Worm (Caenorhabditis elegans): ENCODE data around the gene C03A7.13.

DNA sequence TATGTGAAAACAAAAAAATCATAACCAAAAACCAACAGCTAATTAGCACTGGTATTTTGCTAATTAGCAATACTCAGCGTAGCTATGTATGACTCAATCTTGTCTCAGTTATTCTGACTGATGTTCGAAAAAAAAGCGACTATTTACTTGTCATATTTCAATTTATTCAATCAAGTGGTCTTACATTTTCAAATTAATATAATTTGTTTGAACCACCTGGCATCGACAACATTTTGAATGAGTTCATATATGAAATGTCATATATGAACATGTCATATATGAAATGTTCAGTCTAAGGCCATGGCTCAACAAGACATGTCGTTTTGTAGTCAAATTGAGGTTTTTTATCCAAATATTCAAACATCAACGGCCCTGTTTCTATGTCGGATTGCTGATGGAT, 26.9 kb downstream of the C03A7.13 start, which contains the start of gene srw-140:
- TF ChIP-seq him-1 (tag; optimal IDR thresholded peaks at IDR 0.05) (no peak), dao-5 (tag; optimal IDR thresholded peaks at IDR 0.05) (no peak)
